Worm (Caenorhabditis elegans) whole organism, midembryonic: ENCODE measurements around the gene F07B10.4.

Source experiments
- T22C8.4 ChIP-seq: fragments of 200-800 bp; sonication (Bioruptor generic); IDR thresholded peaks from 2 replicates; pipeline ENCODE4 v1.3.6; 2022; ENCODE audit warnings: missing genetic modification characterization, missing compliant biosample characterization
- cog-1 ChIP-seq: sonication (generic microtip); optimal IDR thresholded peaks from 2 replicates; lab custom pipeline; 2016; ENCODE audit warnings: missing genetic modification characterization, missing compliant biosample characterization
- flt-1 ChIP-seq: fragments of 200-800 bp; sonication (Bioruptor generic); IDR thresholded peaks from 2 replicates; pipeline ENCODE4 v1.3.6; 2022; ENCODE audit warnings: missing genetic modification characterization, missing compliant biosample characterization
- klf-2 ChIP-seq: fragments of 200-800 bp; sonication (Bioruptor generic); conservative IDR thresholded peaks from 2 replicates; pipeline ENCODE4 v1.3.6; 2022; ENCODE audit warnings: missing genetic modification reagents, missing genetic modification characterization, missing compliant biosample characterization
- med-1 ChIP-seq: sonication (generic microtip); optimal IDR thresholded peaks from 2 replicates; lab custom pipeline; 2017; ENCODE audit warnings: missing genetic modification characterization, mild to moderate bottlenecking, missing compliant biosample characterization, antibody characterized with exemption, missing genetic modification reagents; ENCODE audit not compliant: insufficient read depth
- ref-1 ChIP-seq: fragments of 200-800 bp; sonication (Bioruptor generic); conservative IDR thresholded peaks from 2 replicates; pipeline ENCODE4 v1.3.6; 2022; ENCODE audit warnings: missing genetic modification reagents, missing genetic modification characterization, missing compliant biosample characterization
- tab-1 ChIP-seq: fragments of 200-800 bp; sonication (Bioruptor generic); IDR thresholded peaks from 2 replicates; pipeline ENCODE4 v1.3.6; 2022; ENCODE audit warnings: missing genetic modification characterization, missing compliant biosample characterization
- ztf-23 ChIP-seq: fragments of 200-800 bp; sonication (Bioruptor generic); IDR thresholded peaks from 2 replicates; pipeline ENCODE4 v1.3.6; 2022; ENCODE audit warnings: missing genetic modification reagents, missing genetic modification characterization, missing compliant biosample characterization
- ztf-29 ChIP-seq: fragments of 200-800 bp; sonication (Bioruptor generic); IDR thresholded peaks from 2 replicates; pipeline ENCODE4 v1.3.6; 2022; ENCODE audit warnings: missing genetic modification reagents, missing genetic modification characterization, missing compliant biosample characterization

DNA sequence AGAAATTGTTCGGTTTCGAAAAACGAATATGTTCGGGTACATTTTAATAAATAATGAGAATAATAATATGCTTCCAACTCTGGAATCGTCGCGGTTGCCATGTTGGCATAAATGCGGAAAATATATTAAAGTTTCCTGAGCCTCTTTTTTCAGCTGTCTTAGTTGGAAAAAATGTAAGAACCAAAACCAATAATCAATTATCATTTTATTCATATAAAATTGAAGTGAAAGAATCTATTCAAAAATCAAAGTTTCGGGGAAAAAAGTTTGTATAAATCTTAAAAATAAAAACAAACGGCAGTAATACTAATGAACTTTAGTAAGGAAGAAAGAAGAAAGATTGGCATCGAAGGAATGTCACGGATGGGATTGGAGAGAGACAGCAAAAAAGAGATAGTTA lies 42.0 kb upstream of the F07B10.4 start, which contains the start of gene srh-45:
- TF ChIP-seq tab-1 (GFP tag; lab: Robert Waterston, UW): no peak
- no peak for TF ChIP-seq ztf-23 (GFP tag; lab: Robert Waterston, UW)
- TF ChIP-seq med-1 (GFP tag; lab: Kevin White, UChicago): no peak
- no peak for TF ChIP-seq flt-1 (GFP tag; lab: Robert Waterston, UW)
- TF ChIP-seq ref-1: no peak
- no peak for TF ChIP-seq T22C8.4
- TF ChIP-seq ztf-29 (GFP tag; lab: Robert Waterston, UW): no peak
- TF ChIP-seq cog-1 (tag; lab: Kevin White, UChicago): no peak
- no peak for TF ChIP-seq klf-2 (GFP tag; lab: Robert Waterston, UW)
